Fruit fly (Drosophila melanogaster) whole organism, pupa: Measurements from ENCODE around the gene Alp10.

Source experiments
- CG10348 ChIP-seq: fragments of 200-800 bp; sonication (Bioruptor generic); IDR thresholded peaks from 2 replicates; pipeline ENCODE4 v1.3.6; 2022; ENCODE audit warnings: missing biosample characterization, missing genetic modification characterization
- CG12605 ChIP-seq: fragments of 200-800 bp; sonication (Bioruptor generic); IDR thresholded peaks from 2 replicates; pipeline ENCODE4 v1.3.6; 2022; ENCODE audit warnings: missing biosample characterization, missing genetic modification characterization
- CG13204 ChIP-seq: fragments of 200-800 bp; sonication (Bioruptor generic); optimal IDR thresholded peaks from 2 replicates; lab custom pipeline; 2018; ENCODE audit warnings: missing biosample characterization, mild to moderate bottlenecking, missing genetic modification characterization, moderate library complexity
- CG15710 ChIP-seq: fragments of 200-800 bp; sonication (Bioruptor generic); optimal IDR thresholded peaks from 2 replicates; lab custom pipeline; 2018; ENCODE audit warnings: missing biosample characterization, mild to moderate bottlenecking, missing genetic modification characterization, moderate library complexity
- CG17806 ChIP-seq: fragments of 200-800 bp; sonication (Bioruptor generic); optimal IDR thresholded peaks from 2 replicates; lab custom pipeline; 2018; ENCODE audit warnings: missing biosample characterization, mild to moderate bottlenecking, missing genetic modification characterization, moderate library complexity
- CG32121 ChIP-seq: fragments of 200-800 bp; sonication (Bioruptor generic); IDR thresholded peaks from 2 replicates; pipeline ENCODE4 v1.3.6; 2022; ENCODE audit warnings: missing biosample characterization, missing genetic modification characterization
- CG34367 ChIP-seq: fragments of 200-800 bp; sonication (Bioruptor generic); optimal IDR thresholded peaks from 2 replicates; lab custom pipeline; 2018; ENCODE audit warnings: missing biosample characterization, mild to moderate bottlenecking, missing genetic modification characterization
- CG4496 ChIP-seq: fragments of 200-800 bp; sonication (Bioruptor generic); IDR thresholded peaks from 3 replicates; pipeline ENCODE4 v1.3.6; 2022; ENCODE audit warnings: missing biosample characterization, missing genetic modification characterization
- CG8159 ChIP-seq: fragments of 200-800 bp; sonication (Bioruptor generic); optimal IDR thresholded peaks from 3 replicates; lab custom pipeline; 2018; ENCODE audit warnings: missing biosample characterization, mild to moderate bottlenecking, missing genetic modification characterization, moderate library complexity
- CG8301 ChIP-seq: fragments of 200-800 bp; sonication (Bioruptor generic); optimal IDR thresholded peaks from 2 replicates; lab custom pipeline; 2018; ENCODE audit warnings: missing biosample characterization, mild to moderate bottlenecking, missing genetic modification characterization
- CG9948 ChIP-seq: fragments of 200-800 bp; sonication (Bioruptor generic); optimal IDR thresholded peaks from 2 replicates; lab custom pipeline; 2018; ENCODE audit warnings: missing biosample characterization, mild to moderate bottlenecking, missing genetic modification characterization, moderate library complexity
- D1 ChIP-seq: fragments of 200-800 bp; sonication (Bioruptor generic); optimal IDR thresholded peaks from 2 replicates; lab custom pipeline; 2018; ENCODE audit warnings: missing biosample characterization, mild to moderate bottlenecking, missing genetic modification characterization, moderate library complexity
- EcR ChIP-seq: fragments of 200-800 bp; sonication (Bioruptor generic); optimal IDR thresholded peaks from 3 replicates; lab custom pipeline; 2019; ENCODE audit warnings: missing biosample characterization, missing genetic modification characterization, mild to moderate bottlenecking, moderate library complexity, missing genetic modification reagents
- Ets98B ChIP-seq: fragments of 200-800 bp; sonication (Bioruptor generic); IDR thresholded peaks from 2 replicates; pipeline ENCODE4 v1.3.6; 2022; ENCODE audit warnings: missing biosample characterization, missing genetic modification characterization
- Pif1A ChIP-seq: fragments of 200-800 bp; sonication (Bioruptor generic); optimal IDR thresholded peaks from 3 replicates; lab custom pipeline; 2016; ENCODE audit warnings: missing biosample characterization, missing genetic modification characterization
- Pif1B ChIP-seq: fragments of 200-800 bp; sonication (Bioruptor generic); optimal IDR thresholded peaks from 3 replicates; lab custom pipeline; 2016; ENCODE audit warnings: missing biosample characterization, missing genetic modification characterization
- Snoo ChIP-seq: fragments of 200-800 bp; sonication (Bioruptor generic); optimal IDR thresholded peaks from 3 replicates; lab custom pipeline; 2017; ENCODE audit warnings: missing biosample characterization, mild to moderate bottlenecking, missing genetic modification characterization, inconsistent platforms
- fd96Ca ChIP-seq: fragments of 200-800 bp; sonication (Bioruptor generic); IDR thresholded peaks from 3 replicates; pipeline ENCODE4 v1.3.6; 2022; ENCODE audit warnings: missing biosample characterization, missing genetic modification characterization
- gl ChIP-seq: fragments of 200-800 bp; sonication (Bioruptor generic); optimal IDR thresholded peaks from 2 replicates; lab custom pipeline; 2018; ENCODE audit warnings: missing biosample characterization, mild to moderate bottlenecking, missing genetic modification characterization
- rn ChIP-seq: fragments of 200-800 bp; sonication (Bioruptor generic); IDR thresholded peaks from 2 replicates; pipeline ENCODE4 v1.3.6; 2022; ENCODE audit warnings: missing biosample characterization, missing genetic modification characterization

Gene Alp10

dm6 chr3L:5571051-5571450 lies 24.0 kb downstream of the Alp10 start:
- peak; percentile 62 for TF ChIP-seq CG12605 (GFP tag; lab: Robert Waterston, UW)
- TF ChIP-seq Ets98B = peak; percentile 22; the same call in 1 of the 2 replicates
- peak; percentile 46; the same call in 1 of the 3 replicates for TF ChIP-seq fd96Ca (GFP tag; lab: Robert Waterston, UW)
- peak; percentile 12 for TF ChIP-seq Snoo (tag; lab: Kevin White, UChicago)
- TF ChIP-seq Pif1B (GFP tag; lab: Kevin White, UChicago) = no peak
- TF ChIP-seq CG8159 = no peak
- 0 out of 3 replicates have a peak, but pooled peaks have one; percentile 42 for TF ChIP-seq CG4496 (GFP tag; lab: Robert Waterston, UW)
- TF ChIP-seq, all 21 proteins: peak for 5

- TF ChIP-seq Ets98B (peak; percentile 10; the same call in 1 of the 2 replicates), CG12605 (GFP tag; lab: Robert Waterston, UW) (no peak)
Measured at dm6 chr3L:5569724-5570123, 25.3 kb downstream of the Alp10 start.

- TF ChIP-seq CG10348 (GFP tag; lab: Robert Waterston, UW) (no peak), CG17806 (tag; lab: Kevin White, UChicago) (no peak), gl (tag; lab: Kevin White, UChicago) (no peak), CG15710 (no peak), CG34367 (tag; lab: Kevin White, UChicago) (no peak), EcR (no peak), CG13204 (GFP tag; lab: Kevin White, UChicago) (no peak), CG12605 (GFP tag; lab: Robert Waterston, UW) (no peak), rn (GFP tag; lab: Robert Waterston, UW) (no peak)
Measured at dm6 chr3L:5568361-5568760, 26.7 kb downstream of the Alp10 start.

dm6 chr3L:5565051-5565688 lies 29.9 kb downstream of the Alp10 start, which contains the start of gene bc10:
Gene bc10, plus strand, starts transcription at chr3L:5565231.
- no peak for TF ChIP-seq CG34367 (tag; lab: Kevin White, UChicago)
- no peak for TF ChIP-seq Ets98B
- no peak for TF ChIP-seq CG12605 (GFP tag; lab: Robert Waterston, UW)
- TF ChIP-seq fd96Ca (GFP tag; lab: Robert Waterston, UW) = no peak
- no peak for TF ChIP-seq CG8301 (tag; lab: Kevin White, UChicago)
- no peak for TF ChIP-seq D1 (tag; lab: Kevin White, UChicago)
- no peak for TF ChIP-seq CG17806 (tag; lab: Kevin White, UChicago)
- TF ChIP-seq CG4496 (GFP tag; lab: Robert Waterston, UW) = no peak
- TF ChIP-seq CG10348 (GFP tag; lab: Robert Waterston, UW) = no peak
- TF ChIP-seq rn (GFP tag; lab: Robert Waterston, UW) = no peak
- no peak for TF ChIP-seq EcR
- no peak for TF ChIP-seq Snoo (tag; lab: Kevin White, UChicago)

- TF ChIP-seq gl (tag; lab: Kevin White, UChicago) = peak; percentile 1
- no peak for TF ChIP-seq rn (GFP tag; lab: Robert Waterston, UW)
Measured at dm6 chr3L:5563309-5564182, 31.5 kb downstream of the Alp10 start, which contains the start of the genes ScsbetaG and Sras. Gene ScsbetaG, minus strand, starts transcription at chr3L:5563691. Gene Sras, plus strand, starts transcription at chr3L:5563774.

- no peak for TF ChIP-seq Ets98B
- TF ChIP-seq CG34367 (tag; lab: Kevin White, UChicago) = no peak
- no peak for TF ChIP-seq CG32121 (GFP tag; lab: Robert Waterston, UW)
- TF ChIP-seq CG12605 (GFP tag; lab: Robert Waterston, UW) = no peak
- no peak for TF ChIP-seq CG8159
- no peak for TF ChIP-seq Snoo (tag; lab: Kevin White, UChicago)
- TF ChIP-seq CG9948 (tag; lab: Kevin White, UChicago) = no peak
- no peak for TF ChIP-seq Pif1A (GFP tag; lab: Kevin White, UChicago)
- TF ChIP-seq fd96Ca (GFP tag; lab: Robert Waterston, UW) = no peak
- TF ChIP-seq EcR = no peak
- no peak for TF ChIP-seq CG17806 (tag; lab: Kevin White, UChicago)
- no peak for TF ChIP-seq CG13204 (GFP tag; lab: Kevin White, UChicago)
- no peak for TF ChIP-seq CG4496 (GFP tag; lab: Robert Waterston, UW)
- no peak for TF ChIP-seq Pif1B (GFP tag; lab: Kevin White, UChicago)
Measured at dm6 chr3L:5562584-5562983, 32.5 kb downstream of the Alp10 start.

dm6 chr3L:5561341-5561740 lies 33.7 kb downstream of the Alp10 start, which contains the start of gene sinu:
Gene sinu, minus strand, starts transcription at chr3L:5561598.
- no peak for TF ChIP-seq CG17806 (tag; lab: Kevin White, UChicago)
- TF ChIP-seq gl (tag; lab: Kevin White, UChicago) = no peak
- TF ChIP-seq CG10348 (GFP tag; lab: Robert Waterston, UW) = no peak
- TF ChIP-seq rn (GFP tag; lab: Robert Waterston, UW) = no peak
- TF ChIP-seq CG12605 (GFP tag; lab: Robert Waterston, UW) = no peak
- TF ChIP-seq CG32121 (GFP tag; lab: Robert Waterston, UW) = no peak
